Worm (Caenorhabditis elegans): ENCODE results near the gene nekl-3.

The nekl-3 gene

ce11 chrX:12422580-12422979 lies 31.3 kb upstream of the nekl-3 start:
- TF ChIP-seq nhr-129 (tag; optimal IDR thresholded peaks at IDR 0.05) = no peak
- peak; percentile 71 for TF ChIP-seq sma-9 (GFP tag; optimal IDR thresholded peaks at IDR 0.05)
- TF ChIP-seq sma-9 (tag; optimal IDR thresholded peaks at IDR 0.05) = no peak
- peak; percentile 16 for TF ChIP-seq crh-2 (tag; optimal IDR thresholded peaks at IDR 0.05)
- TF ChIP-seq fos-1 (tag; optimal IDR thresholded peaks at IDR 0.05) = no peak
- TF ChIP-seq zag-1 (tag; optimal IDR thresholded peaks at IDR 0.05) = no peak
- TF ChIP-seq ceh-82 (tag; optimal IDR thresholded peaks at IDR 0.05) = no peak
- peak; percentile 64 for TF ChIP-seq nhr-21 (tag; optimal IDR thresholded peaks at IDR 0.05)
- TF ChIP-seq nhr-25 (tag; optimal IDR thresholded peaks at IDR 0.05) = peak; percentile 65
- peak; percentile 26 for TF ChIP-seq sma-3 (GFP tag; optimal IDR thresholded peaks at IDR 0.05)

- TF ChIP-seq elt-3 (tag; optimal IDR thresholded peaks at IDR 0.05) (no peak), nhr-6 (tag; optimal IDR thresholded peaks at IDR 0.05) (no peak), fos-1 (tag; optimal IDR thresholded peaks at IDR 0.05) (no peak), crh-2 (tag; optimal IDR thresholded peaks at IDR 0.05) (no peak), peb-1 (tag; optimal IDR thresholded peaks at IDR 0.05) (no peak), nhr-21 (tag; optimal IDR thresholded peaks at IDR 0.05) (no peak), unc-62 (GFP tag; optimal IDR thresholded peaks at IDR 0.05) (no peak), sem-4 (tag; optimal IDR thresholded peaks at IDR 0.05) (no peak), egl-27 (tag; optimal IDR thresholded peaks at IDR 0.05) (no peak), mab-5 (tag; optimal IDR thresholded peaks at IDR 0.05) (no peak)
Observed at ce11 chrX:12415832-12416231, 24.6 kb upstream of the nekl-3 start.

ce11 chrX:12413941-12414340 lies 22.7 kb upstream of the nekl-3 start, which contains the start of gene lin-2:
Gene lin-2 (minus strand): TSS chrX:12414041.
- TF ChIP-seq nhr-25 (tag; optimal IDR thresholded peaks at IDR 0.05) (no peak), ZK546.5 (tag; optimal IDR thresholded peaks at IDR 0.05) (no peak), aly-2 (tag; optimal IDR thresholded peaks at IDR 0.05) (no peak), unc-62 (GFP tag; optimal IDR thresholded peaks at IDR 0.05) (no peak), mab-5 (tag; optimal IDR thresholded peaks at IDR 0.05) (no peak), mbf-1 (tag; optimal IDR thresholded peaks at IDR 0.05) (no peak), nhr-21 (tag; optimal IDR thresholded peaks at IDR 0.05) (no peak), lin-13 (GFP tag; optimal IDR thresholded peaks at IDR 0.05) (no peak), alr-1 (tag; optimal IDR thresholded peaks at IDR 0.05) (no peak), nhr-23 (tag; optimal IDR thresholded peaks at IDR 0.05) (no peak), nhr-11 (tag; optimal IDR thresholded peaks at IDR 0.05) (no peak), nhr-237 (tag; optimal IDR thresholded peaks at IDR 0.05) (no peak), F13H6.1 (tag; optimal IDR thresholded peaks at IDR 0.05) (no peak), nhr-129 (tag; optimal IDR thresholded peaks at IDR 0.05) (no peak), skn-1 (tag; optimal IDR thresholded peaks at IDR 0.05) (no peak), unc-55 (GFP tag; optimal IDR thresholded peaks at IDR 0.05) (no peak), sem-4 (tag; optimal IDR thresholded peaks at IDR 0.05) (no peak)

ce11 chrX:12407297-12407696 lies 16.0 kb upstream of the nekl-3 start:
- TF ChIP-seq nhr-23 (tag; optimal IDR thresholded peaks at IDR 0.05) = no peak
- peak; percentile 41 for TF ChIP-seq F13H6.1 (tag; optimal IDR thresholded peaks at IDR 0.05)

ce11 chrX:12406592-12406991 lies 15.3 kb upstream of the nekl-3 start:
- TF ChIP-seq nhr-11 (tag; optimal IDR thresholded peaks at IDR 0.05) = no peak
- no peak for TF ChIP-seq lin-39 (tag; optimal IDR thresholded peaks at IDR 0.05)
- no peak for TF ChIP-seq elt-3 (tag; optimal IDR thresholded peaks at IDR 0.05)
- no peak for TF ChIP-seq aly-2 (tag; optimal IDR thresholded peaks at IDR 0.05)
- TF ChIP-seq ama-1 (optimal IDR thresholded peaks at IDR 0.05) = no peak
- TF ChIP-seq peb-1 (tag; optimal IDR thresholded peaks at IDR 0.05) = no peak

- no peak for TF ChIP-seq nhr-23 (tag; optimal IDR thresholded peaks at IDR 0.05)
- TF ChIP-seq nhr-77 (tag; optimal IDR thresholded peaks at IDR 0.05) = no peak
- TF ChIP-seq Y55F3AM.14 (GFP tag; optimal IDR thresholded peaks at IDR 0.05) = no peak
- TF ChIP-seq R02D3.7 (tag; optimal IDR thresholded peaks at IDR 0.05) = no peak
- no peak for TF ChIP-seq mdl-1 (tag; optimal IDR thresholded peaks at IDR 0.05)
- TF ChIP-seq ama-1 (optimal IDR thresholded peaks at IDR 0.05) = no peak
- no peak for TF ChIP-seq nhr-25 (tag; optimal IDR thresholded peaks at IDR 0.05)
- no peak for TF ChIP-seq dmd-4 (tag; optimal IDR thresholded peaks at IDR 0.05)
- TF ChIP-seq ceh-16 (tag; optimal IDR thresholded peaks at IDR 0.05) = no peak
- TF ChIP-seq nhr-237 (tag; optimal IDR thresholded peaks at IDR 0.05) = no peak
- no peak for TF ChIP-seq lin-13 (GFP tag; optimal IDR thresholded peaks at IDR 0.05)
- TF ChIP-seq ztf-4 (tag; optimal IDR thresholded peaks at IDR 0.05) = no peak
- no peak for TF ChIP-seq mab-5 (tag; optimal IDR thresholded peaks at IDR 0.05)
- TF ChIP-seq nhr-11 (tag; optimal IDR thresholded peaks at IDR 0.05) = no peak
- no peak for TF ChIP-seq fos-1 (tag; optimal IDR thresholded peaks at IDR 0.05)
- TF ChIP-seq unc-55 (GFP tag; optimal IDR thresholded peaks at IDR 0.05) = no peak
Observed at ce11 chrX:12406037-12406436, 14.8 kb upstream of the nekl-3 start.
